Worm (Caenorhabditis elegans) whole organism, L2 larva: Measurements from ENCODE around the gene Y105C5B.20.

Experiments
- egl-27 ChIP-seq: sonication (generic microtip); optimal IDR thresholded peaks from 3 replicates; lab custom pipeline; 2017; ENCODE audit warnings: missing biosample characterization, missing genetic modification reagents, missing genetic modification characterization
- elt-3 ChIP-seq: sonication (generic microtip); optimal IDR thresholded peaks from 2 replicates; lab custom pipeline; 2017; ENCODE audit warnings: missing biosample characterization, missing genetic modification characterization
- fos-1 ChIP-seq: fragments of 150-350 bp; optimal IDR thresholded peaks from 2 replicates; lab custom pipeline; 2014; ENCODE audit warnings: missing biosample characterization, missing genetic modification characterization
- nhr-237 ChIP-seq: fragments of 150-350 bp; optimal IDR thresholded peaks from 2 replicates; lab custom pipeline; 2014; ENCODE audit warnings: missing biosample characterization, missing genetic modification characterization
- nhr-25 ChIP-seq: fragments of 150-350 bp; sonication (generic microtip); optimal IDR thresholded peaks from 3 replicates; lab custom pipeline; 2014; ENCODE audit warnings: missing biosample characterization, missing genetic modification characterization
- nhr-77 ChIP-seq: fragments of 150-350 bp; optimal IDR thresholded peaks from 2 replicates; lab custom pipeline; 2014; ENCODE audit warnings: missing biosample characterization, missing genetic modification characterization
- skn-1 ChIP-seq: sonication (generic microtip); optimal IDR thresholded peaks from 2 replicates; lab custom pipeline; 2017; ENCODE audit warnings: missing biosample characterization, missing genetic modification characterization
- unc-39 ChIP-seq: fragments of 150-350 bp; optimal IDR thresholded peaks from 2 replicates; lab custom pipeline; 2014; ENCODE audit warnings: missing biosample characterization, missing genetic modification characterization
- ztf-1 ChIP-seq: fragments of 200-800 bp; sonication (Bioruptor generic); conservative IDR thresholded peaks from 2 replicates; pipeline ENCODE4 v1.3.6; 2022; ENCODE audit warnings: missing genetic modification characterization, missing compliant biosample characterization

DNA sequence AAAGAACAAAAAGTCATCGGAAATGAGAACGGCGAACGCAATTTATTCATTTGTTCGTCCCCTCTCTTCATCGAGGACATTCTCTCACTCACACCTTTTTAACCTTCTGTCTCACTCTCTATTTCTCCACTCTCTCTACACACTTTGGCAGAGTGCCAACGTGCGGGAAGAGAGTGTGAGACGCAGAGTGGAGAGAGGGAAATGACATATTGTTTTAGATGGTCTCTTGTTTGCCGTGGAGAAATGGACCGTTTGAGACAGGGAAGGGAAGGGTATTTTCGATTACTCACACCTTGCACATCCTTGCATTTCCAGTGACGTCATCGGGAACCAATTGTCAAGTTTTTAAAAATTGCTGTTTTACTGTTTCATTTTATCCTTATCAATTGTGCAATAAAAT lies 29.8 kb upstream of the Y105C5B.20 start:
- TF ChIP-seq ztf-1 (GFP tag; lab: Robert Waterston, UW) (no peak), nhr-237 (tag; lab: Kevin White, UChicago) (no peak), nhr-25 (tag; lab: Kevin White, UChicago) (peak; percentile 43), skn-1 (tag; lab: Kevin White, UChicago) (no peak), egl-27 (no peak), elt-3 (tag; lab: Kevin White, UChicago) (no peak), nhr-77 (tag; lab: Kevin White, UChicago) (no peak), unc-39 (tag; lab: Kevin White, UChicago) (no peak), fos-1 (tag; lab: Kevin White, UChicago) (peak; percentile 35)
